1 worm cellular context compared by ENCODE assay signal in the genomic region with DNA sequence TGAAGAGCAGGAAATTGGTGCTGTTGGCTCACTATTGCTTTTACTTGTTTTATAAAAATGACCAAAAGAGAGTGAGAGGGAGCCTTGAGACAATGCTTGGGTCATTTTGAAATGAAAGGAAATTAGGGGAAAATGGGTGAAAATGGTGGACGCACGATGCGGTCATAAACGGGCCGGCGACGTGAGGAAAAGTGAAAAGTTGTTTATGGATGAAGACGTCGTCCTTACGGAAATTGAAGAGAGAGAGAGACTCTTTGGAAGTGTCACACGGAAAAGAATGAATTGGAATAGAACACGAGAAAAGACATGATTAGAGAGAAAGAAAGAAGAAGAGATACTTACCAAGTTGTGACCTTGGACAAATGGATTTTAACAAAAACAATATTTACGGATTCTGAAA.
A peak's percentile ranks its signal among the peaks of the same experiment; 100 is the strongest.
TF ChIP-seq lines count a peak whose summit lies in the region.

No protein-coding gene starts in this region.

TF ChIP-seq in whole organism, L1 larva, 84 proteins besides CTCF, POLR2A, EP300 and RAD21 (continued from another document):
- TF ChIP-seq nhr-85 (tag; lab: Kevin White, UChicago): peak; percentile 48
